Fruit fly (Drosophila melanogaster) whole organism, embryonic: ENCODE data around the gene rempA.

Source experiments
- CG1024 ChIP-seq: fragments of 200-800 bp; sonication (Bioruptor generic); IDR thresholded peaks from 2 replicates; pipeline ENCODE4 v1.3.6; 2022; ENCODE audit warnings: missing biosample characterization, missing genetic modification characterization
- CG10462 ChIP-seq: fragments of 200-800 bp; sonication (Bioruptor generic); optimal IDR thresholded peaks from 2 replicates; lab custom pipeline; 2016; ENCODE audit warnings: missing biosample characterization, missing genetic modification characterization
- CG11696 ChIP-seq: fragments of 200-800 bp; sonication (Bioruptor generic); IDR thresholded peaks from 2 replicates; pipeline ENCODE4 v1.3.6; 2022; ENCODE audit warnings: missing biosample characterization, missing genetic modification characterization
- CG12299 ChIP-seq: fragments of 200-800 bp; sonication (Bioruptor generic); optimal IDR thresholded peaks from 2 replicates; lab custom pipeline; 2018; ENCODE audit warnings: missing biosample characterization, mild to moderate bottlenecking, missing genetic modification characterization
- CG12942 ChIP-seq: fragments of 200-800 bp; sonication (Bioruptor generic); optimal IDR thresholded peaks from 3 replicates; lab custom pipeline; 2016; ENCODE audit warnings: missing biosample characterization, missing genetic modification characterization
- CG13894 ChIP-seq: fragments of 200-800 bp; sonication (Bioruptor generic); optimal IDR thresholded peaks from 3 replicates; lab custom pipeline; 2018; ENCODE audit warnings: missing biosample characterization, mild to moderate bottlenecking, missing genetic modification characterization, moderate library complexity
- CG15011 ChIP-seq: fragments of 200-800 bp; sonication (Bioruptor generic); optimal IDR thresholded peaks from 3 replicates; lab custom pipeline; 2018; ENCODE audit warnings: missing biosample characterization, mild to moderate bottlenecking, missing genetic modification characterization
- CG15073 ChIP-seq: fragments of 200-800 bp; sonication (Bioruptor generic); optimal IDR thresholded peaks from 2 replicates; lab custom pipeline; 2016; ENCODE audit warnings: missing biosample characterization, missing genetic modification characterization
- CG1602 ChIP-seq: fragments of 200-800 bp; sonication (Bioruptor generic); optimal IDR thresholded peaks from 3 replicates; lab custom pipeline; 2016; ENCODE audit warnings: missing biosample characterization, missing genetic modification characterization
- CG1603 ChIP-seq: fragments of 200-800 bp; sonication (Bioruptor generic); optimal IDR thresholded peaks from 2 replicates; lab custom pipeline; 2019; ENCODE audit warnings: missing biosample characterization, mild to moderate bottlenecking, missing genetic modification characterization, moderate library complexity
- CG16813 ChIP-seq: fragments of 200-800 bp; sonication (Bioruptor generic); IDR thresholded peaks from 3 replicates; pipeline ENCODE4 v1.3.6; 2022; ENCODE audit warnings: missing biosample characterization, missing genetic modification characterization; ENCODE audit not compliant: partially characterized antibody
- CG1832 ChIP-seq: fragments of 200-800 bp; sonication (Bioruptor generic); optimal IDR thresholded peaks from 2 replicates; lab custom pipeline; 2017; ENCODE audit warnings: missing biosample characterization, mild to moderate bottlenecking, missing genetic modification characterization, inconsistent platforms
- CG3281 ChIP-seq: fragments of 200-800 bp; sonication (Bioruptor generic); optimal IDR thresholded peaks from 3 replicates; lab custom pipeline; 2017; ENCODE audit warnings: missing biosample characterization, mild to moderate bottlenecking, missing genetic modification characterization
- CG34224 ChIP-seq: fragments of 200-800 bp; sonication (Bioruptor generic); IDR thresholded peaks from 3 replicates; pipeline ENCODE4 v1.3.6; 2022; ENCODE audit warnings: missing biosample characterization, missing genetic modification characterization; ENCODE audit not compliant: partially characterized antibody
- CG34422 ChIP-seq: fragments of 200-800 bp; sonication (Bioruptor generic); IDR thresholded peaks from 3 replicates; pipeline ENCODE4 v1.3.6; 2022; ENCODE audit warnings: missing biosample characterization, missing genetic modification characterization
- CG4282 ChIP-seq: fragments of 200-800 bp; sonication (Bioruptor generic); optimal IDR thresholded peaks from 2 replicates; lab custom pipeline; 2016; ENCODE audit warnings: missing biosample characterization, missing genetic modification characterization
- CG4360 ChIP-seq: fragments of 200-800 bp; sonication (Bioruptor generic); IDR thresholded peaks from 2 replicates; pipeline ENCODE4 v1.3.6; 2022; ENCODE audit warnings: missing biosample characterization, missing genetic modification characterization
- CG43689 ChIP-seq: fragments of 200-800 bp; sonication (Bioruptor generic); IDR thresholded peaks from 2 replicates; pipeline ENCODE4 v1.3.6; 2022; ENCODE audit warnings: missing biosample characterization, missing genetic modification characterization
- CG8388 ChIP-seq: fragments of 200-800 bp; sonication (Bioruptor generic); optimal IDR thresholded peaks from 2 replicates; lab custom pipeline; 2019; ENCODE audit warnings: missing biosample characterization, mild to moderate bottlenecking, missing genetic modification characterization, moderate library complexity
- CG9609 ChIP-seq: fragments of 200-800 bp; sonication (Bioruptor generic); optimal IDR thresholded peaks from 3 replicates; lab custom pipeline; 2016; ENCODE audit warnings: missing biosample characterization, missing genetic modification characterization
- CG9932 ChIP-seq: fragments of 200-800 bp; sonication (Bioruptor generic); IDR thresholded peaks from 2 replicates; pipeline ENCODE4 v1.3.6; 2022; ENCODE audit warnings: missing biosample characterization, missing genetic modification characterization
- Chrac-16 ChIP-seq: fragments of 200-800 bp; sonication (Bioruptor generic); optimal IDR thresholded peaks from 3 replicates; lab custom pipeline; 2016; ENCODE audit warnings: missing biosample characterization, missing genetic modification characterization
- D19A ChIP-seq: fragments of 200-800 bp; optimal IDR thresholded peaks from 3 replicates; lab custom pipeline; 2019; ENCODE audit warnings: missing biosample characterization, mild to moderate bottlenecking, missing genetic modification characterization, moderate library complexity
- Dbx ChIP-seq: fragments of 200-800 bp; sonication (Bioruptor generic); IDR thresholded peaks from 3 replicates; pipeline ENCODE4 v1.3.6; 2022; ENCODE audit warnings: missing biosample characterization, missing genetic modification characterization
- E2f2 ChIP-seq: fragments of 200-800 bp; sonication (Bioruptor generic); IDR thresholded peaks from 2 replicates; pipeline ENCODE4 v1.3.6; 2022; ENCODE audit warnings: missing biosample characterization, missing genetic modification characterization
- GATAe ChIP-seq: fragments of 200-800 bp; sonication (Bioruptor generic); conservative IDR thresholded peaks from 2 replicates; pipeline ENCODE4 v1.3.6; 2022; ENCODE audit warnings: missing biosample characterization, missing genetic modification characterization
- HmgD ChIP-seq: fragments of 200-800 bp; sonication (Bioruptor generic); optimal IDR thresholded peaks from 3 replicates; lab custom pipeline; 2016; ENCODE audit warnings: missing biosample characterization, missing genetic modification characterization
- Lpt ChIP-seq: fragments of >200 bp; optimal IDR thresholded peaks from 2 replicates; lab custom pipeline; 2018; ENCODE audit warnings: missing biosample characterization, missing genetic modification characterization
- MESR4 ChIP-seq: fragments of 200-800 bp; sonication (Bioruptor generic); optimal IDR thresholded peaks from 2 replicates; lab custom pipeline; 2018; ENCODE audit warnings: missing biosample characterization, mild to moderate bottlenecking, missing genetic modification characterization, moderate library complexity
- NFAT ChIP-seq: fragments of 200-800 bp; sonication (Bioruptor generic); IDR thresholded peaks from 2 replicates; pipeline ENCODE4 v1.3.6; 2022; ENCODE audit warnings: missing biosample characterization, missing genetic modification characterization
- Oaz ChIP-seq: fragments of 200-800 bp; sonication (Bioruptor generic); IDR thresholded peaks from 2 replicates; pipeline ENCODE4 v1.3.6; 2022; ENCODE audit warnings: missing biosample characterization, missing genetic modification characterization
- Poxn ChIP-seq: fragments of 200-800 bp; sonication (Bioruptor generic); IDR thresholded peaks from 2 replicates; pipeline ENCODE4 v1.3.6; 2022; ENCODE audit warnings: missing biosample characterization, missing genetic modification characterization
- Taf1 ChIP-seq: fragments of 200-800 bp; sonication (Bioruptor generic); IDR thresholded peaks from 2 replicates; pipeline ENCODE4 v1.3.6; 2022; ENCODE audit warnings: missing biosample characterization, missing genetic modification characterization
- Tbp ChIP-seq: fragments of >200 bp; optimal IDR thresholded peaks from 2 replicates; lab custom pipeline; 2018; ENCODE audit warnings: missing biosample characterization, missing genetic modification characterization
- Trl ChIP-seq, 3 experiments: fragments of >200 bp in 2 of 3; fragments of 200-800 bp in 1 of 3; sonication (Bioruptor generic) in 1 of 3; optimal IDR thresholded peaks; 2 replicates in 1 of 3; 3 replicates in 2 of 3; lab custom pipeline; 2016 to 2017; ENCODE audit warnings: missing biosample characterization in 1 of 3, missing genetic modification characterization in 1 of 3
- bcd ChIP-seq: fragments of 200-800 bp; sonication (Bioruptor generic); optimal IDR thresholded peaks from 2 replicates; lab custom pipeline; 2017; ENCODE audit warnings: missing biosample characterization, mild to moderate bottlenecking, missing genetic modification characterization
- cato ChIP-seq: fragments of 200-800 bp; sonication (Bioruptor generic); optimal IDR thresholded peaks from 2 replicates; lab custom pipeline; 2016; ENCODE audit warnings: missing biosample characterization, missing genetic modification characterization, borderline replicate concordance
- cg ChIP-seq: fragments of 200-800 bp; sonication (Bioruptor generic); optimal IDR thresholded peaks from 3 replicates; lab custom pipeline; 2019; ENCODE audit warnings: missing biosample characterization, mild to moderate bottlenecking, missing genetic modification characterization, moderate library complexity
- crp ChIP-seq, 2 experiments: fragments of 200-800 bp; sonication (Bioruptor generic); optimal IDR thresholded peaks; 2 replicates in 1 of 2; 3 replicates in 1 of 2; lab custom pipeline; 2017; ENCODE audit warnings: missing biosample characterization in 2 of 2, missing genetic modification characterization in 2 of 2, mild to moderate bottlenecking in 1 of 2, moderate library complexity in 1 of 2
- gfzf ChIP-seq: fragments of 200-800 bp; sonication (Bioruptor generic); optimal IDR thresholded peaks from 2 replicates; lab custom pipeline; 2016; ENCODE audit warnings: missing biosample characterization, mild to moderate bottlenecking, missing genetic modification characterization, moderate library complexity
- h ChIP-seq: fragments of >200 bp; optimal IDR thresholded peaks from 2 replicates; lab custom pipeline; 2017
- mld ChIP-seq: fragments of 200-800 bp; sonication (Bioruptor generic); IDR thresholded peaks from 3 replicates; pipeline ENCODE4 v1.3.6; 2022; ENCODE audit warnings: missing biosample characterization, missing genetic modification characterization; ENCODE audit not compliant: partially characterized antibody
- rib ChIP-seq: fragments of 200-800 bp; sonication (Bioruptor generic); IDR thresholded peaks from 2 replicates; pipeline ENCODE4 v1.3.6; 2022; ENCODE audit warnings: missing biosample characterization, missing genetic modification characterization
- schlank ChIP-seq: fragments of 200-800 bp; sonication (Bioruptor generic); optimal IDR thresholded peaks from 2 replicates; lab custom pipeline; 2018; ENCODE audit warnings: missing biosample characterization, mild to moderate bottlenecking, missing genetic modification characterization
- seq ChIP-seq: fragments of 200-800 bp; sonication (Bioruptor generic); IDR thresholded peaks from 2 replicates; pipeline ENCODE4 v1.3.6; 2022; ENCODE audit warnings: missing biosample characterization, missing genetic modification characterization
- tio ChIP-seq: fragments of 200-800 bp; sonication (Bioruptor generic); optimal IDR thresholded peaks from 2 replicates; lab custom pipeline; 2017; ENCODE audit warnings: missing biosample characterization, missing genetic modification characterization, inconsistent platforms
- tna ChIP-seq: fragments of 200-800 bp; sonication (Bioruptor generic); IDR thresholded peaks from 2 replicates; pipeline ENCODE4 v1.3.6; 2022; ENCODE audit warnings: missing biosample characterization, missing genetic modification characterization; ENCODE audit not compliant: partially characterized antibody
- vnd ChIP-seq: fragments of 200-800 bp; sonication (Bioruptor generic); IDR thresholded peaks from 3 replicates; pipeline ENCODE4 v1.3.6; 2022; ENCODE audit warnings: missing biosample characterization, missing genetic modification characterization; ENCODE audit not compliant: partially characterized antibody
- z ChIP-seq: fragments of 200-800 bp; sonication (Bioruptor generic); IDR thresholded peaks from 3 replicates; pipeline ENCODE4 v1.3.6; 2022; ENCODE audit warnings: missing biosample characterization, missing genetic modification characterization

rempA gene

dm6 chr2L:563769-564550, 3.9 kb upstream of the rempA start, which contains the start of the genes uncNacbeta and CG2794 (continued):
- TF ChIP-seq crp (GFP tag; optimal IDR thresholded peaks at IDR 0.05; lab: Kevin White, UChicago) (peak in 1 of 2 experiments; percentile 61), bcd (no peak), CG12942 (GFP tag; lab: Kevin White, UChicago) (no peak), rib (no peak), Trl (optimal IDR thresholded peaks at IDR 0.05; lab: Kevin White, UChicago) (no peak), Trl (GFP tag; optimal IDR thresholded peaks at IDR 0.05; lab: Kevin White, UChicago) (no peak), h (lab: Kevin White, UChicago) (no peak), CG9932 (peak; percentile 55; the same call in 1 of the 2 replicates), Tbp (GFP tag; lab: Kevin White, UChicago) (no peak), CG8388 (GFP tag; lab: Kevin White, UChicago) (no peak), CG1603 (tag; lab: Kevin White, UChicago) (peak; percentile 70), z (GFP tag; lab: Robert Waterston, UW) (no peak), CG11696 (no peak), Dbx (GFP tag; lab: Robert Waterston, UW) (no peak), tna (GFP tag; lab: Robert Waterston, UW) (peak; percentile 83), CG1832 (no peak), CG4282 (GFP tag; lab: Kevin White, UChicago) (no peak), CG4360 (GFP tag; lab: Robert Waterston, UW) (no peak), GATAe (GFP tag; lab: Robert Waterston, UW) (no peak), Poxn (GFP tag; lab: Robert Waterston, UW) (no peak), CG1024 (GFP tag; lab: Robert Waterston, UW) (no peak), CG10462 (GFP tag; lab: Kevin White, UChicago) (no peak), MESR4 (GFP tag; lab: Kevin White, UChicago) (peak; percentile 59), CG34422 (GFP tag; lab: Robert Waterston, UW) (peak; percentile 48; the same call in 1 of the 3 replicates), CG13894 (tag; lab: Kevin White, UChicago) (no peak), CG1602 (GFP tag; lab: Kevin White, UChicago) (no peak), D19A (tag; lab: Kevin White, UChicago) (no peak), NFAT (GFP tag; lab: Robert Waterston, UW) (0 out of 2 replicates have a peak, but pooled peaks have one; percentile 42), Chrac-16 (GFP tag; lab: Kevin White, UChicago) (no peak), gfzf (peak; percentile 22), CG16813 (GFP tag; lab: Robert Waterston, UW) (peak; percentile 67), CG3281 (GFP tag; lab: Kevin White, UChicago) (no peak), Taf1 (0 out of 2 replicates have a peak, but pooled peaks have one; percentile 16), HmgD (GFP tag; lab: Kevin White, UChicago) (peak; percentile 57), vnd (GFP tag; lab: Robert Waterston, UW) (peak; percentile 61), cato (GFP tag; lab: Kevin White, UChicago) (no peak), cg (GFP tag; lab: Kevin White, UChicago) (no peak), schlank (tag; lab: Kevin White, UChicago) (no peak), Oaz (GFP tag; lab: Robert Waterston, UW) (no peak), tio (GFP tag; lab: Kevin White, UChicago) (no peak), CG15011 (GFP tag; lab: Kevin White, UChicago) (no peak), CG15073 (GFP tag; lab: Kevin White, UChicago) (no peak), seq (GFP tag; lab: Robert Waterston, UW) (no peak), CG9609 (GFP tag; lab: Kevin White, UChicago) (no peak), Lpt (no peak), CG12299 (tag; lab: Kevin White, UChicago) (no peak), mld (GFP tag; lab: Robert Waterston, UW) (0 out of 3 replicates have a peak, but pooled peaks have one; percentile 22), E2f2 (peak; percentile 95), CG34224 (peak; percentile 51; the same call in 2 of the 3 replicates), CG43689 (GFP tag; lab: Robert Waterston, UW) (no peak)
